Fruit fly (Drosophila melanogaster) S2 (cell line): ENCODE results near the gene mtTFB1.

ENCODE experiments used
- CG8478 ChIP-seq: fragments of >200 bp; optimal IDR thresholded peaks from 2 replicates; lab custom pipeline; 2018
- CTCF ChIP-seq, 2 experiments: fragments of >200 bp; optimal IDR thresholded peaks; 2 replicates each; lab custom pipeline; 2018

Gene mtTFB1

dm6 chr3L:11731841-11732240, 23.1 kb downstream of the mtTFB1 start, which contains the start of gene CG32087:
CG32087 (plus strand) TSS chr3L:11732141.
- TF ChIP-seq CG8478 (lab: Kevin White, UChicago): no peak
- no peak for TF ChIP-seq CTCF (optimal IDR thresholded peaks at IDR 0.05; lab: Kevin White, UChicago)

- TF ChIP-seq CG8478 (lab: Kevin White, UChicago) (no peak), CTCF (optimal IDR thresholded peaks at IDR 0.05; lab: Kevin White, UChicago) (no peak)
These were observed 42.2 kb downstream of the mtTFB1 start, which contains the start of gene Gr68a for dm6 chr3L:11751005-11751404. Gr68a (plus strand) TSS chr3L:11751305.
